Fruit fly (Drosophila melanogaster) whole organism: Measurements from ENCODE around the gene mbo.

Experiments used
- CG8478 ChIP-seq: fragments of >200 bp; optimal IDR thresholded peaks from 2 replicates; lab custom pipeline; 2018; ENCODE audit warnings: inconsistent platforms
- Dll ChIP-seq: fragments of >200 bp; optimal IDR thresholded peaks from 2 replicates; lab custom pipeline; 2017
- EcR ChIP-seq, 2 experiments: fragments of >200 bp; optimal IDR thresholded peaks; 2 replicates each; lab custom pipeline; 2017; ENCODE audit warnings: missing biosample characterization in 2 of 2, missing genetic modification characterization in 2 of 2, missing genetic modification reagents in 2 of 2
- pan ChIP-seq: fragments of >200 bp; optimal IDR thresholded peaks from 2 replicates; lab custom pipeline; 2017
- psq ChIP-seq: fragments of >200 bp; optimal IDR thresholded peaks from 2 replicates; lab custom pipeline; 2017
- usp ChIP-seq: fragments of >200 bp; optimal IDR thresholded peaks from 2 replicates; lab custom pipeline; 2017; ENCODE audit warnings: missing biosample characterization, missing genetic modification characterization, mixed read lengths

- TF ChIP-seq psq (lab: Kevin White, UChicago) = no peak
- no peak for TF ChIP-seq usp (GFP tag; lab: Kevin White, UChicago)
- no peak for TF ChIP-seq EcR (GFP tag; optimal IDR thresholded peaks at IDR 0.05; lab: Kevin White, UChicago)
- no peak for TF ChIP-seq CG8478 (lab: Kevin White, UChicago)
- no peak for TF ChIP-seq Dll (lab: Kevin White, UChicago)
- no peak for TF ChIP-seq pan (lab: Kevin White, UChicago)
Measured at dm6 chr3R:12694742-12695141, 15.9 kb upstream of the mbo start, which contains the start of the genes CG14391 and NijC.
